Worm (Caenorhabditis elegans): ENCODE data around the gene T04F3.3.

Gene T04F3.3

ce11 chrV:11787742-11788238 is 29.1 kb downstream of the T04F3.3 start, which contains the start of gene F55A11.8:
F55A11.8 (plus strand) TSS chrV:11788188.
- TF ChIP-seq ref-1 (GFP tag; conservative IDR thresholded peaks at IDR 0.05) (no peak), med-1 (GFP tag; optimal IDR thresholded peaks at IDR 0.05; ENCODE audit: insufficient read depth) (no peak), klf-2 (GFP tag; conservative IDR thresholded peaks at IDR 0.05) (no peak)

DNA sequence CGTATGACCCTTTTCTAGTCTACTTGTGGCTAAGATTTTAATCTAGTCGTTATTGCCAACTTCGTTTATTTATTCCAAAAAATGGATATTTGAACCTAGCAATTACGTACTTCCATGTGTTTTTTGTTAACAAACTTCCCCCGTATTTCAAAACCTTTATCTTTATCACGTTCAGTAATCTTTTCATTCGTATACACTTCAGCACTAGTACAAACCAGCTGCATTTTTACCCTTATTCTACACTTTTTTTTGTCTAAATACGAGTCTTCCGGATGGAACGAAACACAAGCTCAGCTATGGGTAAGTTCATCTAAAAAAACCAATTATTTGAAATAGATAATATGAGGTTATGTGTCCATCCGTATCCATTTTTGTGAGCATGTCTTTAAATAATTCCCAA is 30.7 kb downstream of the T04F3.3 start, which contains the start of gene D2023.1:
Gene D2023.1 (plus strand): TSS at position 77 of the 400 bp plus-strand sequence.
- TF ChIP-seq klf-2 (GFP tag; conservative IDR thresholded peaks at IDR 0.05): no peak
- TF ChIP-seq ref-1 (GFP tag; conservative IDR thresholded peaks at IDR 0.05): no peak
- no peak for TF ChIP-seq cog-1 (tag; optimal IDR thresholded peaks at IDR 0.05)
- TF ChIP-seq ztf-23 (GFP tag; IDR thresholded peaks at IDR 0.05): no peak
- no peak for TF ChIP-seq ztf-29 (GFP tag; IDR thresholded peaks at IDR 0.05)
- TF ChIP-seq flt-1 (GFP tag; IDR thresholded peaks at IDR 0.05): no peak
- no peak for TF ChIP-seq T22C8.4 (GFP tag; IDR thresholded peaks at IDR 0.05)
- no peak for TF ChIP-seq med-1 (GFP tag; optimal IDR thresholded peaks at IDR 0.05; ENCODE audit: insufficient read depth)

- no peak for TF ChIP-seq ref-1 (GFP tag; conservative IDR thresholded peaks at IDR 0.05)
- TF ChIP-seq tab-1 (GFP tag; IDR thresholded peaks at IDR 0.05): no peak
- no peak for TF ChIP-seq flt-1 (GFP tag; IDR thresholded peaks at IDR 0.05)
- TF ChIP-seq T22C8.4 (GFP tag; IDR thresholded peaks at IDR 0.05): no peak
- TF ChIP-seq klf-2 (GFP tag; conservative IDR thresholded peaks at IDR 0.05): no peak
- no peak for TF ChIP-seq cog-1 (tag; optimal IDR thresholded peaks at IDR 0.05)
- no peak for TF ChIP-seq med-1 (GFP tag; optimal IDR thresholded peaks at IDR 0.05; ENCODE audit: insufficient read depth)
- TF ChIP-seq ztf-29 (GFP tag; IDR thresholded peaks at IDR 0.05): no peak
- TF ChIP-seq ztf-23 (GFP tag; IDR thresholded peaks at IDR 0.05): no peak
These were observed 35.4 kb downstream of the T04F3.3 start for ce11 chrV:11794172-11794571.

ce11 chrV:11795352-11795751 is 36.6 kb downstream of the T04F3.3 start:
- no peak for TF ChIP-seq cog-1 (tag; optimal IDR thresholded peaks at IDR 0.05)
- TF ChIP-seq tab-1 (GFP tag; IDR thresholded peaks at IDR 0.05): no peak
- no peak for TF ChIP-seq med-1 (GFP tag; optimal IDR thresholded peaks at IDR 0.05; ENCODE audit: insufficient read depth)
- TF ChIP-seq ref-1 (GFP tag; conservative IDR thresholded peaks at IDR 0.05): no peak
- TF ChIP-seq flt-1 (GFP tag; IDR thresholded peaks at IDR 0.05): no peak

ce11 chrV:11796343-11796742 is 37.6 kb downstream of the T04F3.3 start:
- TF ChIP-seq klf-2 (GFP tag; conservative IDR thresholded peaks at IDR 0.05) (no peak), med-1 (GFP tag; optimal IDR thresholded peaks at IDR 0.05; ENCODE audit: insufficient read depth) (no peak), cog-1 (tag; optimal IDR thresholded peaks at IDR 0.05) (no peak), ztf-23 (GFP tag; IDR thresholded peaks at IDR 0.05) (no peak), ztf-29 (GFP tag; IDR thresholded peaks at IDR 0.05) (no peak), ref-1 (GFP tag; conservative IDR thresholded peaks at IDR 0.05) (no peak), T22C8.4 (GFP tag; IDR thresholded peaks at IDR 0.05) (no peak), tab-1 (GFP tag; IDR thresholded peaks at IDR 0.05) (no peak), flt-1 (GFP tag; IDR thresholded peaks at IDR 0.05) (no peak)

- TF ChIP-seq ztf-29 (GFP tag; IDR thresholded peaks at IDR 0.05) (no peak), tab-1 (GFP tag; IDR thresholded peaks at IDR 0.05) (no peak), klf-2 (GFP tag; conservative IDR thresholded peaks at IDR 0.05) (no peak), ref-1 (GFP tag; conservative IDR thresholded peaks at IDR 0.05) (no peak), T22C8.4 (GFP tag; IDR thresholded peaks at IDR 0.05) (no peak), cog-1 (tag; optimal IDR thresholded peaks at IDR 0.05) (no peak), flt-1 (GFP tag; IDR thresholded peaks at IDR 0.05) (no peak), med-1 (GFP tag; optimal IDR thresholded peaks at IDR 0.05; ENCODE audit: insufficient read depth) (no peak), ztf-23 (GFP tag; IDR thresholded peaks at IDR 0.05) (no peak)
These were observed 38.6 kb downstream of the T04F3.3 start for ce11 chrV:11797272-11797855.

DNA sequence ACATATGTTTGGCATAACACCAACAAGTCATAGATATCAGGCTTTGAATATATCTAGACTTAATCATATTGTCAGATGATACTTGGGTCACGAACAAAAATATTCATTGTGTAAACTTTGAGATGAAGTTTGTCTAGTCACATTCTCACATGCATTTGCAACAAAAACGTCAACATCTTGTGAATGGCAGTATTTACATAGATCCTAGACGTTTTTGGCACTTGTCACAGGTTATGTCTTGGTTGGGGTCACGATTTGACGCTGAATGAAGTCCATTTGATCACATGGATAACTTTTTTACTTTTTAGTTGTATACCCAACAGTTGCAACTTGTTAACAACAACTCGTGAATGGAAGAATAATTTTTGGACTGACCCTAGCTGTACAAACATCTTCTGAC is 39.6 kb downstream of the T04F3.3 start:
- TF ChIP-seq klf-2 (GFP tag; conservative IDR thresholded peaks at IDR 0.05) (no peak), flt-1 (GFP tag; IDR thresholded peaks at IDR 0.05) (no peak), ztf-29 (GFP tag; IDR thresholded peaks at IDR 0.05) (no peak), med-1 (GFP tag; optimal IDR thresholded peaks at IDR 0.05; ENCODE audit: insufficient read depth) (no peak), ztf-23 (GFP tag; IDR thresholded peaks at IDR 0.05) (no peak), T22C8.4 (GFP tag; IDR thresholded peaks at IDR 0.05) (no peak), tab-1 (GFP tag; IDR thresholded peaks at IDR 0.05) (no peak), cog-1 (tag; optimal IDR thresholded peaks at IDR 0.05) (no peak), ref-1 (GFP tag; conservative IDR thresholded peaks at IDR 0.05) (no peak)

ce11 chrV:11799252-11799822 is 40.6 kb downstream of the T04F3.3 start:
- no peak for TF ChIP-seq flt-1 (GFP tag; IDR thresholded peaks at IDR 0.05)
- TF ChIP-seq ztf-23 (GFP tag; IDR thresholded peaks at IDR 0.05): no peak
- TF ChIP-seq tab-1 (GFP tag; IDR thresholded peaks at IDR 0.05): no peak
- TF ChIP-seq klf-2 (GFP tag; conservative IDR thresholded peaks at IDR 0.05): no peak
- no peak for TF ChIP-seq ztf-29 (GFP tag; IDR thresholded peaks at IDR 0.05)
- TF ChIP-seq ref-1 (GFP tag; conservative IDR thresholded peaks at IDR 0.05): no peak
- no peak for TF ChIP-seq med-1 (GFP tag; optimal IDR thresholded peaks at IDR 0.05; ENCODE audit: insufficient read depth)
- TF ChIP-seq cog-1 (tag; optimal IDR thresholded peaks at IDR 0.05): no peak
- TF ChIP-seq T22C8.4 (GFP tag; IDR thresholded peaks at IDR 0.05): no peak

DNA sequence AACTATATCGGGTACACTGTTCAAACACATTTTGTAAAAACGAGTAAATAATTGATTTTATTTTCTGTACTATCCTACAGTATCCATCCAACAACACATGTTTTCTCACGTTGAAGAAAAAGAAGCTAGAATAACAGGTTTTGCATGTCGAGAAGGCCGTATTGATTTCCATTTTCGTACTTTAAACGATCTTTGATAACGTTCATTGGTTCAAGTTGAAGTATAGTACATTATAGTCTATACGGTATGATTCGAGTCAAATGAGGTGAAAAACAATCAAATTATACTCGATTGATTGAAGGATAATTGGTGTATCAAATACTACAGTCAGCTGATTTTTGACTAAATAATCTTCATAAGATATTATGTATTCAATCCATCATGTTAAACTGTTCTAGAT is 41.8 kb downstream of the T04F3.3 start:
- TF ChIP-seq T22C8.4 (GFP tag; IDR thresholded peaks at IDR 0.05) (no peak), ztf-23 (GFP tag; IDR thresholded peaks at IDR 0.05) (no peak), ref-1 (GFP tag; conservative IDR thresholded peaks at IDR 0.05) (no peak), ztf-29 (GFP tag; IDR thresholded peaks at IDR 0.05) (no peak), cog-1 (tag; optimal IDR thresholded peaks at IDR 0.05) (no peak), klf-2 (GFP tag; conservative IDR thresholded peaks at IDR 0.05) (no peak), flt-1 (GFP tag; IDR thresholded peaks at IDR 0.05) (no peak), tab-1 (GFP tag; IDR thresholded peaks at IDR 0.05) (no peak), med-1 (GFP tag; optimal IDR thresholded peaks at IDR 0.05; ENCODE audit: insufficient read depth) (no peak)
